Fruit fly (Drosophila melanogaster) whole organism, wandering third instar larva: ENCODE data around the gene FipoQ.

Experiments
- Abd-B ChIP-seq: fragments of >200 bp; optimal IDR thresholded peaks from 2 replicates; lab custom pipeline; 2017; ENCODE audit warnings: missing biosample characterization, missing genetic modification characterization
- OdsH ChIP-seq: fragments of 200-800 bp; sonication (Bioruptor generic); optimal IDR thresholded peaks from 2 replicates; lab custom pipeline; 2016; ENCODE audit warnings: missing biosample characterization, mild to moderate bottlenecking, missing genetic modification characterization
- h ChIP-seq: fragments of 200-800 bp; sonication (Bioruptor generic); optimal IDR thresholded peaks from 3 replicates; lab custom pipeline; 2016; ENCODE audit warnings: missing biosample characterization, mild to moderate bottlenecking, missing genetic modification characterization
- usp ChIP-seq: fragments of >200 bp; optimal IDR thresholded peaks from 2 replicates; lab custom pipeline; 2017; ENCODE audit warnings: missing biosample characterization, missing genetic modification characterization

DNA sequence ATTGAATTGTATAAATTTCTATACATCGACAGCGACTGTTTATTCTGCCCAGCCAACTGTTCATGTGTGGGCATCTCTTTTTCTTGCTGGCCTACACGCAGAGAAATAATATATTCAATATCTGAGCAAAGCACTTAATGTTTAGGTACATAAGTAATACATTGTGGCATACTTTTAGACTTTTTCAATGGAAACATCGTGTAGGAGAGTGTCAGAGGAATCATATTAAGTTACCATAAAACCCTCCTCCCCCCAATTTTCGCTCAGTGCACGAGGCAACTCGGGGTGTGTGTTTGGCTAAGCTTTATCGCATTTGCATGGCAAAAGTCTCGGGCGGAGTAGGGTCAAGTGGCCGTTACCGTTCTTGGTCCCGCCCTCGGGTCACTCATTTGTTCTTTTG, 24.5 kb upstream of the FipoQ start:
- TF ChIP-seq usp (GFP tag; lab: Kevin White, UChicago) (no peak), OdsH (GFP tag; lab: Kevin White, UChicago) (no peak), Abd-B (GFP tag; lab: Kevin White, UChicago) (no peak), h (GFP tag; lab: Kevin White, UChicago) (no peak)
